Worm (Caenorhabditis elegans): ENCODE measurements around the gene F08D12.2.

DNA sequence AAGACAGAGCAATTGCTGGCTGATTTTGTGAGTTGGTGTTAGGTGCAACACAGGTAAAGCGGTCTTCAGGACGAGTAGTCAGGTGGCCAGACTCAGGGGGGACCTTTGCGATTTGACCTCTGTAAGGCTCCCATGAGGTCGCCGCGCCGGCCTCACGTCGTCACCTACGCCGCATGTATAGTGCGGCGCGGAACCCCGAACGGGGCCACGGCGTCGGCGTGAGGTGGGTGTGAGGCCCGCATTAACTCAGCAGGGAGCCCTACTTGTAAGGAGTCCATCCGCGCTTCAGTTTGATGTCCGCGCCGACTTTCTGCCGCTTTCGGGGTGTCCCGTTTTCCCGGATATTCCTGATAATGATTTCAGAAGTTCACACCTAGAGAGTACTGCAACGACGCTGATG lies 26.9 kb upstream of the F08D12.2 start:
- TF ChIP-seq ama-1 (optimal IDR thresholded peaks at IDR 0.05) (no peak), hmg-4 (GFP tag; optimal IDR thresholded peaks at IDR 0.05) (no peak), flt-1 (GFP tag; IDR thresholded peaks at IDR 0.05) (no peak)
